Worm (Caenorhabditis elegans): Measurements from ENCODE around the gene cox-10.

DNA sequence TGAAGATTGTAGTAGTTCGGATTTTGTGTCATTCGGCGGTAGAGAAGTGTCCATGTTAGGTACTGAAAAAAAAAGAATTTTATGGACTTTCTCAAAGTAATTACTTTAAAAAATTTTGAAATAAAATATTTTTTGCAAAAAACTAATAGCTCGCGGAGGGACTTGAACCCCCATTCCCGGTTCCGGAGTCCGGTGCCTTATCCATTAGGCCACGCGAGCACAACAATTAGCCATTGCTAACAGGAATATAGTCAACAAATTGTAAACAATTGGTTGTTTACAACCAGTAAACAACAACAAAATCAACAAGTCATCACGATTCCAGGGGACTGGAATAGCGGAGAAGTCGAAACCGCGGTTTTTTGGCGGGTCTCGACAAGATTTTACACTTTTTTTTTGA is 48.9 kb downstream of the cox-10 start:
- TF ChIP-seq tra-4 (tag; optimal IDR thresholded peaks at IDR 0.05) = no peak
- no peak for TF ChIP-seq aly-1 (tag; optimal IDR thresholded peaks at IDR 0.05)
- no peak for TF ChIP-seq ama-1 (optimal IDR thresholded peaks at IDR 0.05)
- no peak for TF ChIP-seq flt-1 (GFP tag; IDR thresholded peaks at IDR 0.05)
